Worm (Caenorhabditis elegans): ENCODE results near the gene hlh-15.

The hlh-15 gene

ce11 chrX:2413277-2413676, at the start of gene hlh-15:
hlh-15 (minus strand) TSS chrX:2413377.
- no peak for TF ChIP-seq ref-1 (GFP tag; conservative IDR thresholded peaks at IDR 0.05)
- no peak for TF ChIP-seq tab-1 (GFP tag; IDR thresholded peaks at IDR 0.05)
- TF ChIP-seq ztf-23 (GFP tag; IDR thresholded peaks at IDR 0.05) = no peak
- TF ChIP-seq klf-2 (GFP tag; conservative IDR thresholded peaks at IDR 0.05) = no peak
- TF ChIP-seq flt-1 (GFP tag; IDR thresholded peaks at IDR 0.05) = no peak
- TF ChIP-seq ztf-29 (GFP tag; IDR thresholded peaks at IDR 0.05) = no peak
- no peak for TF ChIP-seq cog-1 (tag; optimal IDR thresholded peaks at IDR 0.05)
- TF ChIP-seq med-1 (GFP tag; optimal IDR thresholded peaks at IDR 0.05; ENCODE audit: insufficient read depth) = no peak
- TF ChIP-seq T22C8.4 (GFP tag; IDR thresholded peaks at IDR 0.05) = no peak

DNA sequence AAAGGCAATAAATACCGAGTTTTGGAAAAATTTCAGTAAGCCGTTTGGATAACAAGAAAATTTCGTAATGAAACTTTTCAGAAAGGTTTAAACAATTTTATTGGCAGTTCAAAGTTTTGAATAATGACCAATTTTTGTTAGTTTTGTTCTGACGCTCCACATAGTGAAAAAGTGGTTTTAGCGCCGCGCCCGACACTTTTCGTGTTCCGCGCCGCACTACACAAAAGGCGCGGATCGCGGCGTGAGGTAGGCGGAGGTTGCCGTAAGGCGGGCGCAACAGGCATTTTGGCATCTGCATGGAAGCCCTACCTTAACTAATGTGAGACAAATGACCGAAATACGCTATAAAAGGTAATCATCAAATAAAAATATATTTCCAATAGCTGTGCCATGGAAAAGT, 48.6 kb upstream of the hlh-15 start:
- no peak for TF ChIP-seq ztf-29 (GFP tag; IDR thresholded peaks at IDR 0.05)
- no peak for TF ChIP-seq klf-2 (GFP tag; conservative IDR thresholded peaks at IDR 0.05)
- TF ChIP-seq flt-1 (GFP tag; IDR thresholded peaks at IDR 0.05) = no peak

ce11 chrX:2459793-2460192, 46.6 kb upstream of the hlh-15 start, which contains the start of gene fox-1:
fox-1 (minus strand) TSS chrX:2459893.
- no peak for TF ChIP-seq ztf-29 (GFP tag; IDR thresholded peaks at IDR 0.05)
- TF ChIP-seq ztf-23 (GFP tag; IDR thresholded peaks at IDR 0.05) = no peak
- TF ChIP-seq tab-1 (GFP tag; IDR thresholded peaks at IDR 0.05) = no peak
- no peak for TF ChIP-seq med-1 (GFP tag; optimal IDR thresholded peaks at IDR 0.05; ENCODE audit: insufficient read depth)
- TF ChIP-seq flt-1 (GFP tag; IDR thresholded peaks at IDR 0.05) = no peak
- TF ChIP-seq klf-2 (GFP tag; conservative IDR thresholded peaks at IDR 0.05) = no peak
- no peak for TF ChIP-seq T22C8.4 (GFP tag; IDR thresholded peaks at IDR 0.05)
- TF ChIP-seq cog-1 (tag; optimal IDR thresholded peaks at IDR 0.05) = no peak
- TF ChIP-seq ref-1 (GFP tag; conservative IDR thresholded peaks at IDR 0.05) = no peak

DNA sequence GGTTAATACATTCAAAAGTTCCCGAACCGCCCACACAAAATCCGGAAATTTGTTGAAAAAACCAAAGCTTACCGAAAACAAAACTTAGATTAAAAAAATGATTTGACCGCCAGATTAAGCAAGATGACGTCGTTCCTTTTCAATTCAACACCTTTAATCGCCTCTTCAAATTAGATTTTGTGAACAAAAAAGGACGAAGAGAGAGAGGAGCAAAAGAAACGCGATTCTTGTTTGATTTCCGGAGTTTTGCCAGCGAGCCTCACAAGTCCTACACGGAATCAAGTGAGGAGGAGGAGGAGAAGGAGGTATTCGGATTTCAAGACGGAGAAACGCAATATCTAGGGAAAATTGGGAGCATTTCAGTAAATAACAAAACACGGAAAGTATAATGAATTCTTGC, 44.3 kb upstream of the hlh-15 start:
- TF ChIP-seq ztf-29 (GFP tag; IDR thresholded peaks at IDR 0.05) (no peak), klf-2 (GFP tag; conservative IDR thresholded peaks at IDR 0.05) (no peak), flt-1 (GFP tag; IDR thresholded peaks at IDR 0.05) (no peak), tab-1 (GFP tag; IDR thresholded peaks at IDR 0.05) (no peak), ref-1 (GFP tag; conservative IDR thresholded peaks at IDR 0.05) (no peak), T22C8.4 (GFP tag; IDR thresholded peaks at IDR 0.05) (no peak), med-1 (GFP tag; optimal IDR thresholded peaks at IDR 0.05; ENCODE audit: insufficient read depth) (no peak), cog-1 (tag; optimal IDR thresholded peaks at IDR 0.05) (no peak), ztf-23 (GFP tag; IDR thresholded peaks at IDR 0.05) (no peak)

- TF ChIP-seq klf-2 (GFP tag; conservative IDR thresholded peaks at IDR 0.05) = no peak
- no peak for TF ChIP-seq med-1 (GFP tag; optimal IDR thresholded peaks at IDR 0.05; ENCODE audit: insufficient read depth)
- TF ChIP-seq ztf-29 (GFP tag; IDR thresholded peaks at IDR 0.05) = no peak
- TF ChIP-seq tab-1 (GFP tag; IDR thresholded peaks at IDR 0.05) = no peak
Observed at ce11 chrX:2456141-2456540, 43.0 kb upstream of the hlh-15 start.

- TF ChIP-seq med-1 (GFP tag; optimal IDR thresholded peaks at IDR 0.05; ENCODE audit: insufficient read depth) (no peak), ztf-23 (GFP tag; IDR thresholded peaks at IDR 0.05) (no peak), cog-1 (tag; optimal IDR thresholded peaks at IDR 0.05) (no peak), ref-1 (GFP tag; conservative IDR thresholded peaks at IDR 0.05) (no peak), tab-1 (GFP tag; IDR thresholded peaks at IDR 0.05) (no peak), klf-2 (GFP tag; conservative IDR thresholded peaks at IDR 0.05) (no peak), flt-1 (GFP tag; IDR thresholded peaks at IDR 0.05) (no peak), ztf-29 (GFP tag; IDR thresholded peaks at IDR 0.05) (no peak), T22C8.4 (GFP tag; IDR thresholded peaks at IDR 0.05) (no peak)
Observed at ce11 chrX:2454914-2455313, 41.7 kb upstream of the hlh-15 start.

- TF ChIP-seq ztf-29 (GFP tag; IDR thresholded peaks at IDR 0.05) (no peak), tab-1 (GFP tag; IDR thresholded peaks at IDR 0.05) (0 out of 2 replicates have a peak, but pooled peaks have one; percentile 53), cog-1 (tag; optimal IDR thresholded peaks at IDR 0.05) (no peak), ref-1 (GFP tag; conservative IDR thresholded peaks at IDR 0.05) (no peak), flt-1 (GFP tag; IDR thresholded peaks at IDR 0.05) (0 out of 2 replicates have a peak, but pooled peaks have one; percentile 25)
Observed at ce11 chrX:2452716-2453115, 39.5 kb upstream of the hlh-15 start.

- TF ChIP-seq T22C8.4 (GFP tag; IDR thresholded peaks at IDR 0.05) = no peak
- TF ChIP-seq flt-1 (GFP tag; IDR thresholded peaks at IDR 0.05) = no peak
- no peak for TF ChIP-seq cog-1 (tag; optimal IDR thresholded peaks at IDR 0.05)
- TF ChIP-seq tab-1 (GFP tag; IDR thresholded peaks at IDR 0.05) = no peak
- no peak for TF ChIP-seq med-1 (GFP tag; optimal IDR thresholded peaks at IDR 0.05; ENCODE audit: insufficient read depth)
- TF ChIP-seq ztf-29 (GFP tag; IDR thresholded peaks at IDR 0.05) = no peak
Observed at ce11 chrX:2452297-2452696, 39.1 kb upstream of the hlh-15 start.

DNA sequence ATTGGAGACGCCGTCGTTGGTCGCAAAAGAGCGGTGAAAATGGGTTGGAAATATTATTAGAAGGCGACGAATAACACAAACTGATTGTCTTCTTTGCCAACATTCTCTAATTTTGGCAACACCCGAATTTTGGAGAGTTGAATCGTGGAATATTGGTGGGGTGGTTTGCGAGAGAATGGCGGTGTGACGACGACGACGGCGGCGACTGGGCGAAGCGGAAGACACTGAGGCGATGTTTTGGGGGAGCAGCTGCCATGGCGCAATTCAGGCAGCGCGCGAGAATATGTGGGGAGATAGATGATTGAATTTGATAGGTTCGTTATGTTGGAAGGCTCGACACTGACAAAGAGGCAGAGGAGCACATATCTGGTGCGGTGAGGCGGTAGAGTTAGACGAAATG, 37.8 kb upstream of the hlh-15 start:
- TF ChIP-seq tab-1 (GFP tag; IDR thresholded peaks at IDR 0.05) = 0 out of 2 replicates have a peak, but pooled peaks have one; percentile 42
- TF ChIP-seq klf-2 (GFP tag; conservative IDR thresholded peaks at IDR 0.05) = no peak
- TF ChIP-seq ztf-23 (GFP tag; IDR thresholded peaks at IDR 0.05) = no peak
- TF ChIP-seq cog-1 (tag; optimal IDR thresholded peaks at IDR 0.05) = no peak

DNA sequence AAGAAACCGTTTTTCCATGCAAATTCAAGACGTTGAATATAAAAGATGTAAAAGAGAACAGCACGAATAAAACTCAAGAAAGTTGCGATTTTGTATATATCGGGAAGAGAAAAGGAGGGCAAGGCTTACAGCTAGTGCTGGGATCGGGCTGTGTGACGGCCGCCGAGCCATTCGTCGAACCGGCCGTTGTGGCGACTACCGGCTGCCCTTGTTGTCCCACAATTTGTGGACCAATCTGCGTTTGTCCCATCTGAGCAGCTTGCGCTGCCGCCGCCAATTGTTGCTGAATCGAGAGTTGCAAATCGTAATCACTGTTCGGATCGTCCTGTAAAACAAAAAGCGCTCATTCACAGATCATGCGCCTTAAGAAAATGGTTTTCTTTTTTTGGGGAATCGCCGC, 34.0 kb upstream of the hlh-15 start:
- TF ChIP-seq klf-2 (GFP tag; conservative IDR thresholded peaks at IDR 0.05) = no peak
- no peak for TF ChIP-seq ztf-29 (GFP tag; IDR thresholded peaks at IDR 0.05)
- no peak for TF ChIP-seq ref-1 (GFP tag; conservative IDR thresholded peaks at IDR 0.05)
- no peak for TF ChIP-seq cog-1 (tag; optimal IDR thresholded peaks at IDR 0.05)
- no peak for TF ChIP-seq med-1 (GFP tag; optimal IDR thresholded peaks at IDR 0.05; ENCODE audit: insufficient read depth)
- no peak for TF ChIP-seq flt-1 (GFP tag; IDR thresholded peaks at IDR 0.05)
- TF ChIP-seq tab-1 (GFP tag; IDR thresholded peaks at IDR 0.05) = no peak
- TF ChIP-seq ztf-23 (GFP tag; IDR thresholded peaks at IDR 0.05) = no peak
- TF ChIP-seq T22C8.4 (GFP tag; IDR thresholded peaks at IDR 0.05) = no peak

- TF ChIP-seq tab-1 (GFP tag; IDR thresholded peaks at IDR 0.05) (no peak), cog-1 (tag; optimal IDR thresholded peaks at IDR 0.05) (no peak), T22C8.4 (GFP tag; IDR thresholded peaks at IDR 0.05) (no peak), ztf-23 (GFP tag; IDR thresholded peaks at IDR 0.05) (no peak), ztf-29 (GFP tag; IDR thresholded peaks at IDR 0.05) (no peak), ref-1 (GFP tag; conservative IDR thresholded peaks at IDR 0.05) (no peak), flt-1 (GFP tag; IDR thresholded peaks at IDR 0.05) (no peak), med-1 (GFP tag; optimal IDR thresholded peaks at IDR 0.05; ENCODE audit: insufficient read depth) (no peak), klf-2 (GFP tag; conservative IDR thresholded peaks at IDR 0.05) (no peak)
Observed at ce11 chrX:2446185-2446584, 33.0 kb upstream of the hlh-15 start.
